Fruit fly (Drosophila melanogaster) whole organism, embryonic: ENCODE measurements around the gene CaBP1.

Experiments used
- Adf1 ChIP-seq: fragments of 200-800 bp; sonication (Bioruptor generic); IDR thresholded peaks from 2 replicates; pipeline ENCODE4 v1.3.6; 2022; ENCODE audit warnings: missing biosample characterization, missing genetic modification characterization
- BtbVII ChIP-seq: fragments of 200-800 bp; sonication (Bioruptor generic); optimal IDR thresholded peaks from 3 replicates; lab custom pipeline; 2017; ENCODE audit warnings: missing biosample characterization, mild to moderate bottlenecking, missing genetic modification characterization
- CG10147 ChIP-seq: fragments of 200-800 bp; sonication (Bioruptor generic); optimal IDR thresholded peaks from 2 replicates; lab custom pipeline; 2019; ENCODE audit warnings: missing biosample characterization, mild to moderate bottlenecking, missing genetic modification characterization, moderate library complexity
- CG10274 ChIP-seq: fragments of 200-800 bp; sonication (Bioruptor generic); optimal IDR thresholded peaks from 3 replicates; lab custom pipeline; 2017; ENCODE audit warnings: missing biosample characterization, mild to moderate bottlenecking, missing genetic modification characterization
- CG10431 ChIP-seq: fragments of 200-800 bp; sonication (Bioruptor generic); optimal IDR thresholded peaks from 3 replicates; lab custom pipeline; 2018; ENCODE audit warnings: missing biosample characterization, mild to moderate bottlenecking, missing genetic modification characterization
- CG12071 ChIP-seq: fragments of 200-800 bp; sonication (Bioruptor generic); optimal IDR thresholded peaks from 3 replicates; lab custom pipeline; 2018; ENCODE audit warnings: missing biosample characterization, mild to moderate bottlenecking, missing genetic modification characterization
- CG12744 ChIP-seq: fragments of 200-800 bp; sonication (Bioruptor generic); optimal IDR thresholded peaks from 2 replicates; lab custom pipeline; 2016; ENCODE audit warnings: missing biosample characterization, missing genetic modification characterization
- CG15011 ChIP-seq: fragments of 200-800 bp; sonication (Bioruptor generic); optimal IDR thresholded peaks from 3 replicates; lab custom pipeline; 2018; ENCODE audit warnings: missing biosample characterization, mild to moderate bottlenecking, missing genetic modification characterization
- CG1602 ChIP-seq: fragments of 200-800 bp; sonication (Bioruptor generic); optimal IDR thresholded peaks from 3 replicates; lab custom pipeline; 2016; ENCODE audit warnings: missing biosample characterization, missing genetic modification characterization
- CG18262 ChIP-seq: fragments of 200-800 bp; optimal IDR thresholded peaks from 3 replicates; lab custom pipeline; 2019; ENCODE audit warnings: missing biosample characterization, mild to moderate bottlenecking, missing genetic modification characterization, moderate library complexity
- CG18619 ChIP-seq: fragments of 200-800 bp; sonication (Bioruptor generic); optimal IDR thresholded peaks from 3 replicates; lab custom pipeline; 2017; ENCODE audit warnings: missing biosample characterization, mild to moderate bottlenecking, missing genetic modification characterization
- CG2116 ChIP-seq: fragments of 200-800 bp; sonication (Bioruptor generic); optimal IDR thresholded peaks from 3 replicates; lab custom pipeline; 2018; ENCODE audit warnings: missing biosample characterization, mild to moderate bottlenecking, missing genetic modification characterization
- CG2129 ChIP-seq: fragments of 200-800 bp; sonication (Bioruptor generic); IDR thresholded peaks from 2 replicates; pipeline ENCODE4 v1.3.6; 2022; ENCODE audit warnings: missing biosample characterization, missing genetic modification characterization; ENCODE audit not compliant: partially characterized antibody
- CG33557 ChIP-seq: fragments of 200-800 bp; sonication (Bioruptor generic); optimal IDR thresholded peaks from 2 replicates; lab custom pipeline; 2019; ENCODE audit warnings: missing biosample characterization, mild to moderate bottlenecking, missing genetic modification characterization, moderate library complexity
- CG4617 ChIP-seq: fragments of 200-800 bp; sonication (Bioruptor generic); optimal IDR thresholded peaks from 3 replicates; lab custom pipeline; 2016; ENCODE audit warnings: missing biosample characterization, missing genetic modification characterization, borderline replicate concordance
- CG6689 ChIP-seq: fragments of 200-800 bp; sonication (Bioruptor generic); IDR thresholded peaks from 2 replicates; pipeline ENCODE4 v1.3.6; 2022; ENCODE audit warnings: missing biosample characterization, missing genetic modification characterization
- CG8478 ChIP-seq: fragments of >200 bp; optimal IDR thresholded peaks from 2 replicates; lab custom pipeline; 2018
- CG9215 ChIP-seq: fragments of 200-800 bp; sonication (Bioruptor generic); IDR thresholded peaks from 2 replicates; pipeline ENCODE4 v1.3.6; 2022; ENCODE audit warnings: missing biosample characterization, missing genetic modification characterization
- CkIIα-i1 ChIP-seq: fragments of 200-800 bp; sonication (Bioruptor generic); IDR thresholded peaks from 2 replicates; pipeline ENCODE4 v1.3.6; 2022; ENCODE audit warnings: missing biosample characterization, missing genetic modification characterization
- Doc3 ChIP-seq: fragments of 200-800 bp; sonication (Bioruptor generic); IDR thresholded peaks from 3 replicates; pipeline ENCODE4 v1.3.6; 2022; ENCODE audit warnings: missing biosample characterization, missing genetic modification characterization; ENCODE audit not compliant: partially characterized antibody
- HLH3B ChIP-seq: fragments of 200-800 bp; sonication (Bioruptor generic); IDR thresholded peaks from 2 replicates; pipeline ENCODE4 v1.3.6; 2022; ENCODE audit warnings: missing biosample characterization, missing genetic modification characterization
- Neu2 ChIP-seq: fragments of 200-800 bp; sonication (Bioruptor generic); optimal IDR thresholded peaks from 3 replicates; lab custom pipeline; 2016; ENCODE audit warnings: missing biosample characterization, missing genetic modification characterization, borderline replicate concordance
- Oaz ChIP-seq: fragments of 200-800 bp; sonication (Bioruptor generic); IDR thresholded peaks from 2 replicates; pipeline ENCODE4 v1.3.6; 2022; ENCODE audit warnings: missing biosample characterization, missing genetic modification characterization
- PHDP ChIP-seq: fragments of 200-800 bp; sonication (Bioruptor generic); optimal IDR thresholded peaks from 3 replicates; lab custom pipeline; 2018; ENCODE audit warnings: missing biosample characterization, mild to moderate bottlenecking, missing genetic modification characterization, moderate library complexity
- Six4 ChIP-seq: fragments of 200-800 bp; sonication (Bioruptor generic); optimal IDR thresholded peaks from 2 replicates; lab custom pipeline; 2016; ENCODE audit warnings: missing biosample characterization, missing genetic modification characterization
- Sry-β ChIP-seq: fragments of 200-800 bp; sonication (Bioruptor generic); optimal IDR thresholded peaks from 2 replicates; lab custom pipeline; 2018; ENCODE audit warnings: missing biosample characterization, mild to moderate bottlenecking, missing genetic modification characterization, moderate library complexity
- Usf ChIP-seq: fragments of 200-800 bp; sonication (Bioruptor generic); optimal IDR thresholded peaks from 2 replicates; lab custom pipeline; 2017; ENCODE audit warnings: missing genotype, missing biosample characterization, missing genetic modification characterization
- ash1 ChIP-seq: fragments of 200-800 bp; sonication (Bioruptor generic); optimal IDR thresholded peaks from 2 replicates; lab custom pipeline; 2018; ENCODE audit warnings: missing biosample characterization, mild to moderate bottlenecking, missing genetic modification characterization
- ato ChIP-seq: fragments of 200-800 bp; sonication (Bioruptor generic); IDR thresholded peaks from 2 replicates; pipeline ENCODE4 v1.3.6; 2022; ENCODE audit warnings: missing biosample characterization, missing genetic modification characterization; ENCODE audit not compliant: partially characterized antibody
- bowl ChIP-seq: fragments of 200-800 bp; sonication (Bioruptor generic); IDR thresholded peaks from 2 replicates; pipeline ENCODE4 v1.3.6; 2022; ENCODE audit warnings: missing biosample characterization, missing genetic modification characterization
- br ChIP-seq: fragments of >200 bp; optimal IDR thresholded peaks from 2 replicates; lab custom pipeline; 2017
- bsh ChIP-seq, 2 experiments: fragments of 200-800 bp; sonication (Bioruptor generic); optimal IDR thresholded peaks; 2 replicates each; lab custom pipeline; 2017 to 2018; ENCODE audit warnings: mild to moderate bottlenecking in 2 of 2, missing biosample characterization in 2 of 2, missing genetic modification characterization in 2 of 2, moderate library complexity in 1 of 2
- btn ChIP-seq: fragments of 200-800 bp; sonication (Bioruptor generic); optimal IDR thresholded peaks from 2 replicates; lab custom pipeline; 2016; ENCODE audit warnings: missing biosample characterization, missing genetic modification characterization
- cato ChIP-seq: fragments of 200-800 bp; sonication (Bioruptor generic); optimal IDR thresholded peaks from 2 replicates; lab custom pipeline; 2016; ENCODE audit warnings: missing biosample characterization, missing genetic modification characterization, borderline replicate concordance
- corto ChIP-seq: fragments of 200-800 bp; sonication (Bioruptor generic); optimal IDR thresholded peaks from 2 replicates; lab custom pipeline; 2016; ENCODE audit warnings: missing biosample characterization, mild to moderate bottlenecking, missing genetic modification characterization, moderate library complexity
- crol ChIP-seq: fragments of 200-800 bp; sonication (Bioruptor generic); IDR thresholded peaks from 2 replicates; pipeline ENCODE4 v1.3.6; 2022; ENCODE audit warnings: missing biosample characterization, missing genetic modification characterization
- danr ChIP-seq: fragments of 200-800 bp; sonication (Bioruptor generic); IDR thresholded peaks from 2 replicates; pipeline ENCODE4 v1.3.6; 2022; ENCODE audit warnings: missing biosample characterization, missing genetic modification characterization
- gcm ChIP-seq: fragments of 200-800 bp; sonication (Bioruptor generic); optimal IDR thresholded peaks from 2 replicates; lab custom pipeline; 2019; ENCODE audit warnings: missing biosample characterization, mild to moderate bottlenecking, missing genetic modification characterization, moderate library complexity
- gfzf ChIP-seq: fragments of 200-800 bp; sonication (Bioruptor generic); optimal IDR thresholded peaks from 2 replicates; lab custom pipeline; 2016; ENCODE audit warnings: missing biosample characterization, mild to moderate bottlenecking, missing genetic modification characterization, moderate library complexity
- hb ChIP-seq: fragments of 200-800 bp; sonication (Bioruptor generic); IDR thresholded peaks from 3 replicates; pipeline ENCODE4 v1.3.6; 2022; ENCODE audit warnings: missing biosample characterization, missing genetic modification characterization; ENCODE audit not compliant: partially characterized antibody
- her ChIP-seq: fragments of 200-800 bp; sonication (Bioruptor generic); optimal IDR thresholded peaks from 2 replicates; lab custom pipeline; 2016; ENCODE audit warnings: missing biosample characterization, missing genetic modification characterization
- hth ChIP-seq: fragments of >200 bp; optimal IDR thresholded peaks from 2 replicates; lab custom pipeline; 2017; ENCODE audit warnings: inconsistent platforms
- kah ChIP-seq: fragments of 200-800 bp; sonication (Bioruptor generic); optimal IDR thresholded peaks from 2 replicates; lab custom pipeline; 2018; ENCODE audit warnings: missing biosample characterization, mild to moderate bottlenecking, missing genetic modification characterization
- klu ChIP-seq: fragments of 200-800 bp; sonication (Bioruptor generic); IDR thresholded peaks from 2 replicates; pipeline ENCODE4 v1.3.6; 2022; ENCODE audit warnings: missing biosample characterization, missing genetic modification characterization
- kni ChIP-seq: fragments of 200-800 bp; sonication (Bioruptor generic); optimal IDR thresholded peaks from 3 replicates; lab custom pipeline; 2017; ENCODE audit warnings: mild to moderate bottlenecking, missing biosample characterization, missing genetic modification reagents, missing genetic modification characterization
- otp ChIP-seq: fragments of 200-800 bp; sonication (Bioruptor generic); IDR thresholded peaks from 3 replicates; pipeline ENCODE4, ENCODE4 v1.3.6; 2022; ENCODE audit warnings: missing biosample characterization, missing genetic modification characterization
- sd ChIP-seq: fragments of 200-800 bp; sonication (Bioruptor generic); optimal IDR thresholded peaks from 3 replicates; lab custom pipeline; 2018; ENCODE audit warnings: missing biosample characterization, mild to moderate bottlenecking, missing genetic modification characterization, moderate library complexity
- sna ChIP-seq: fragments of 200-800 bp; sonication (Bioruptor generic); IDR thresholded peaks from 2 replicates; pipeline ENCODE4 v1.3.6; 2022; ENCODE audit warnings: missing biosample characterization, missing genetic modification characterization; ENCODE audit not compliant: partially characterized antibody
- trh ChIP-seq: fragments of 200-800 bp; sonication (Bioruptor generic); optimal IDR thresholded peaks from 2 replicates; lab custom pipeline; 2016; ENCODE audit warnings: missing biosample characterization, missing genetic modification characterization
- tx ChIP-seq: fragments of 200-800 bp; sonication (Bioruptor generic); optimal IDR thresholded peaks from 2 replicates; lab custom pipeline; 2016; ENCODE audit warnings: missing biosample characterization, missing genetic modification characterization

Gene CaBP1

DNA sequence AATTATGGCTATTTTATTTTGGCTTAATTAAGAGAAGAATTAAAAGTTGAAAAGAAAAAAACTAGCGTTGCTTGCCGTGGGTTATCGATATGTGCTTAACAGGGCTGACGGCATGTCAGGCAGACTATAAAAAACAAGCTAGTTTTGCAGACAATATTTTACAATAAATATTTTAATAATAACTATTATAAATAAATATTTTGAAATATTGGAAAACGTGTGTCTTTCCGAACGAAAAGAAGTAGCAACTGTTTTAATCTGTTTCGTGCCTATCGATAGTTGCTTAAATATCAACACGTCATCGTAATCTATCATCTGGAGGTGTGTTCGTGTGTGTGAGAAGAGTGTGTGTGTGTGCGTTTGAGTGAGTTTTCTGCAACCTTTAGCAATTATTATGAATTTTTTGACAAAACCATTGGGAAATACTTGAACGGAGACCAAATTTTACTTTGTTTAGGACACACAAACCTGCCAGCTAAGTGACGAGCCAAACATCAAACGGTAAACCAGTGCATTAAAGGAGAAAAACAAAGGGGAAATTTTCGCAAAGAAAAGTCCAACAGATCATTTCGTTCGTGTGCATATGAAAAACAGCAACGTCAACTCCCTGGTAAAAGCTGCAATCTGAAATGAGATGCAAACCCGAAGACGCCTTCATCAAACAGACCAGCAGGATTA is 49.4 kb downstream of the CaBP1 start, which contains the start of the genes CG5861 and Syx5 (continued):
- TF ChIP-seq CG1602 (GFP tag; lab: Kevin White, UChicago) (no peak), CG10147 (GFP tag; lab: Kevin White, UChicago) (peak; percentile 80), kni (GFP tag; lab: Kevin White, UChicago) (no peak), Doc3 (GFP tag; lab: Robert Waterston, UW) (peak; percentile 97), BtbVII (GFP tag; lab: Kevin White, UChicago) (peak; percentile 38), Adf1 (peak; percentile 47; the same call in 1 of the 2 replicates), klu (GFP tag; lab: Robert Waterston, UW) (no peak), bowl (GFP tag; lab: Robert Waterston, UW) (no peak), sd (tag; lab: Kevin White, UChicago) (peak; percentile 63), cato (GFP tag; lab: Kevin White, UChicago) (no peak), HLH3B (GFP tag; lab: Robert Waterston, UW) (peak; percentile 40; the same call in 1 of the 2 replicates), hth (no peak), CG2116 (GFP tag; lab: Kevin White, UChicago) (peak; percentile 99), gfzf (GFP tag; lab: Kevin White, UChicago) (no peak), CG2129 (GFP tag; lab: Robert Waterston, UW) (peak; percentile 92), her (no peak), kah (GFP tag; lab: Kevin White, UChicago) (no peak), tx (no peak), CG4617 (GFP tag; lab: Kevin White, UChicago) (peak; percentile 61), br (lab: Kevin White, UChicago) (no peak), CG15011 (GFP tag; lab: Kevin White, UChicago) (no peak), trh (GFP tag; lab: Kevin White, UChicago) (no peak), Neu2 (GFP tag; lab: Kevin White, UChicago) (no peak), CG12071 (GFP tag; lab: Kevin White, UChicago) (no peak), crol (GFP tag; lab: Robert Waterston, UW) (no peak), CG12744 (GFP tag; lab: Kevin White, UChicago) (no peak), PHDP (tag; lab: Kevin White, UChicago) (peak; percentile 57), Usf (GFP tag; lab: Kevin White, UChicago) (no peak), Six4 (GFP tag; lab: Kevin White, UChicago) (peak; percentile 24), CG10274 (GFP tag; lab: Kevin White, UChicago) (no peak), CG8478 (lab: Kevin White, UChicago) (no peak), corto (GFP tag; lab: Kevin White, UChicago) (no peak), ash1 (no peak), gcm (GFP tag; lab: Kevin White, UChicago) (peak; percentile 68), CG9215 (GFP tag; lab: Robert Waterston, UW) (no peak; the same call in 1 of the 2 replicates), ato (GFP tag; lab: Robert Waterston, UW) (peak; percentile 78; the same call in 1 of the 2 replicates), Sry-β (GFP tag; lab: Kevin White, UChicago) (peak; percentile 85), CG18262 (tag; lab: Kevin White, UChicago) (peak; percentile 62), bsh (GFP tag; optimal IDR thresholded peaks at IDR 0.05; lab: Kevin White, UChicago) (peak in 1 of 2 experiments; percentile 56), otp (GFP tag; lab: Robert Waterston, UW) (no peak), CkIIα-i1 (GFP tag; lab: Robert Waterston, UW) (no peak), CG10431 (GFP tag; lab: Kevin White, UChicago) (no peak), CG6689 (peak; percentile 29; the same call in 1 of the 2 replicates), CG18619 (GFP tag; lab: Kevin White, UChicago) (peak; percentile 43), Oaz (GFP tag; lab: Robert Waterston, UW) (no peak), hb (peak; percentile 70; the same call in 1 of the 3 replicates), btn (GFP tag; lab: Kevin White, UChicago) (no peak), CG33557 (GFP tag; lab: Kevin White, UChicago) (peak; percentile 59), danr (GFP tag; lab: Robert Waterston, UW) (no peak), sna (GFP tag; lab: Robert Waterston, UW) (peak; percentile 95)
